Worm (Caenorhabditis elegans) whole organism, L2 larva: Measurements from ENCODE around the gene ver-1.

Source experiments
- aly-2 ChIP-seq: fragments of 150-350 bp; optimal IDR thresholded peaks from 2 replicates; lab custom pipeline; 2014; ENCODE audit warnings: missing biosample characterization, missing genetic modification characterization
- fos-1 ChIP-seq: fragments of 150-350 bp; optimal IDR thresholded peaks from 2 replicates; lab custom pipeline; 2014; ENCODE audit warnings: missing biosample characterization, missing genetic modification characterization
- lin-11 ChIP-seq: fragments of 150-350 bp; sonication (generic microtip); optimal IDR thresholded peaks from 2 replicates; lab custom pipeline; 2014; ENCODE audit warnings: missing biosample characterization, missing genetic modification characterization, inconsistent platforms, mixed read lengths
- nhr-23 ChIP-seq: fragments of 150-350 bp; optimal IDR thresholded peaks from 2 replicates; lab custom pipeline; 2014; ENCODE audit warnings: missing biosample characterization, missing genetic modification reagents, missing genetic modification characterization
- unc-39 ChIP-seq: fragments of 150-350 bp; optimal IDR thresholded peaks from 2 replicates; lab custom pipeline; 2014; ENCODE audit warnings: missing biosample characterization, missing genetic modification characterization
- unc-62 ChIP-seq: fragments of 150-350 bp; optimal IDR thresholded peaks from 2 replicates; lab custom pipeline; 2014; ENCODE audit warnings: missing biosample characterization, missing genetic modification reagents, missing genetic modification characterization

ce11 chrIII:211387-211786, 54.8 kb downstream of the ver-1 start:
- TF ChIP-seq nhr-23 (no peak), unc-39 (tag; lab: Kevin White, UChicago) (no peak), unc-62 (GFP tag; lab: Kevin White, UChicago) (no peak), aly-2 (tag; lab: Kevin White, UChicago) (no peak), lin-11 (tag; lab: Kevin White, UChicago) (no peak), fos-1 (tag; lab: Kevin White, UChicago) (no peak)
